Worm (Caenorhabditis elegans) whole organism, L4/young adult: ENCODE results near the gene mrpl-12.
A peak's percentile ranks its signal among the peaks of the same experiment; 100 is the strongest.

Source experiments
- W03F9.2 ChIP-seq: fragments of 150-350 bp; optimal IDR thresholded peaks from 2 replicates; lab custom pipeline; 2014; ENCODE audit warnings: missing biosample characterization, missing genetic modification characterization
- dao-5 ChIP-seq: sonication (generic microtip); optimal IDR thresholded peaks from 2 replicates; lab custom pipeline; 2016; ENCODE audit warnings: missing genotype, missing genetic modification characterization, moderate library complexity, missing compliant biosample characterization
- him-1 ChIP-seq: sonication (generic microtip); optimal IDR thresholded peaks from 2 replicates; lab custom pipeline; 2016; ENCODE audit warnings: missing genotype, missing genetic modification reagents, missing genetic modification characterization, missing compliant biosample characterization

Gene mrpl-12

DNA sequence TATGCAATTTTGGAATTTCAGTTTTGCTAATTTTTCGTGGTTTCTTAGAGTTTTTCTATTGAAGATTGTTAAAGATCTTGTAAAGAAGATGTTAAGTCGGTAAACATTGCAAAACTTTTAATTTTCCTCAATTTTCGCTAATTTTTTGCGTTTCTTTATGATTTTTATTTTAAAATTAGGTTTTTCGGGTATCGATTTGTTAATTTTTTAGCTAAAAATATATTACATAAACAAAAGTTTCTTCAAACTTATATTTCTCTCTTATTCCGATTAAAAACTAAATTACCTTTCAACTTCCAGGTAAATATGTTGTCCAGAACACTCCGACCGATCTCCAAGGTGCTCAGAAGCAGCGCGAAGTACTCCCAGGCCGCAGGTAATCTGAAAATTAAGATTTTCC, at the start of gene mrpl-12:
TSS of gene mrpl-12 (plus strand) at position 301 of the 400 bp plus-strand sequence.
- TF ChIP-seq dao-5 (no peak), W03F9.2 (tag; lab: Kevin White, UChicago) (no peak), him-1 (no peak)

DNA sequence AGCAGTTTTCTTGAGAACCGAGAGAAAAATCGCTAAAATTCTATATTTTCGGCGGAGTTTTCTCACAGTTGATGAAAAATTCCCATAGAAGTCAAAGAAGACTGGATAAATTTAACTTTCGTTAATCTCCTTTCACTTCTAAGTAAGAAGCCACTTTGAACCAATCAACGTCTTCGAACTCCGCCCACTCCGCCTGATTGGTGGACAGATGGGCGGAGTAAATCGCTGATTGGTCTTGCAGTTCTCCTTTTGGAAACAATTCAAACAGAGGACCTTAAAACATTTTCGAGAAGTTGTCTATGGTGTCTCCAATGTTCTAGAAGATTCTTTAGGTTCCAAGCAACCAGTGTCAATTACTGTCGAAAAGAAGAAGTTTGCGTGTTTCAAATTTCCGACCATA, 49.2 kb upstream of the mrpl-12 start:
- no peak for TF ChIP-seq dao-5
- no peak for TF ChIP-seq W03F9.2 (tag; lab: Kevin White, UChicago)
- no peak for TF ChIP-seq him-1

DNA sequence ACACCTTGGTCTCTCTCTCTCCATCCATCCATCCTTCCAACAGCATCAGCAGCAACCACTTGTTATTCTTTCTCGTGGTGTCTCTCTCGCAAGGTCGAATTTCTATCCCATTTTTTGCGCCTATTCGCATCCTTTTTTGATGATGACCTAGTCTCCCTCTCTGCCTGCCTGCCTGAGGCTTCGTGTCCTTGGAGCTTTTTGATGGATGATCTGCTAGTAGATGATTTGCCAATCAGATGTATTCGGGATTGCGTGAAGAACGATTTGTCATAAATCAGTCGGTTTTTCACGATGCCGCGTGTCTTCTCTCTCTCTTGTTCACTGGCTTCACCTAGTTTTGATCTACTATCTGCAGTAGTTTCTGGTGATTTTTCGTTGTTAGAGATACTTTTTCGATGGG, 46.3 kb upstream of the mrpl-12 start:
- TF ChIP-seq dao-5 (no peak), W03F9.2 (tag; lab: Kevin White, UChicago) (no peak), him-1 (no peak)

DNA sequence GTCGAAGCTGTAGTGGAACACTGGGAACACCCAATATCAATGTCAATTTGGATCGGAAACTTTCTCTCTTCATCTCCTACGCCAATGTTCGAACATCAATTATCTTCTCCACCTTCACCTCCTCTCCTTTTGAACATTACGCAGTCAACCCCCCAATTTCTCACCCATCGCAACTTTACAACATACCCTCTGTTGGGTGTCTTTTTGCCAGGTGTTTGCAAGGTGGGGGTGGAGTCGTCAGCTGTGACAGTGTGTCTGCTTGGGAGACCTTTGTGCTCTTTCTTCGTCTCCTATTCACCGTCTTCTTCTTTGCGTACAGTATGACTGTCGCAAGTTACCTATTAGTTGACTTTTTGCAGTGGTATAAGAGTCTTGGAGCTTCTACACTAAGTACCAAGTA, 40.9 kb upstream of the mrpl-12 start:
- TF ChIP-seq him-1, result no peak
- no peak for TF ChIP-seq dao-5
- TF ChIP-seq W03F9.2 (tag; lab: Kevin White, UChicago), result no peak

DNA sequence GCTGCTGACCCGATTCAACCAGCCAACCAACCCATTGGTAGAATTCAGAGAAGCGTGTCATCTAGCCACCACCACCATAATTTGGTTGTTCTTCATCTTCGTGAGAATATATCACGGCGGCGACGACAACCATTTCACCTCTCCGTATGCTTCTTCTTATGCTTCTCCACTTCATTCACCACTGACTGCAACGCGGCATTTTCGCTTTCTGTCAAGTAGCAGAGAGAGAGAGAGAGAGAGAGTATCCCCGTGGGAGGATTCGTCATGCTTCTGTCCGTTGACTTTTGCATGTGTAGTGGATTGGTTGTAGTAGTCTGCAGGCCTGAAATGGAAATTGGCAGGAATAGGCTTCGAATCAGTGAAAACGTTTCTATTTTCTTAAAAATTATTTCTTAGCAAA, 35.7 kb upstream of the mrpl-12 start:
- TF ChIP-seq him-1 (no peak), dao-5 (no peak), W03F9.2 (tag; lab: Kevin White, UChicago) (no peak)

DNA sequence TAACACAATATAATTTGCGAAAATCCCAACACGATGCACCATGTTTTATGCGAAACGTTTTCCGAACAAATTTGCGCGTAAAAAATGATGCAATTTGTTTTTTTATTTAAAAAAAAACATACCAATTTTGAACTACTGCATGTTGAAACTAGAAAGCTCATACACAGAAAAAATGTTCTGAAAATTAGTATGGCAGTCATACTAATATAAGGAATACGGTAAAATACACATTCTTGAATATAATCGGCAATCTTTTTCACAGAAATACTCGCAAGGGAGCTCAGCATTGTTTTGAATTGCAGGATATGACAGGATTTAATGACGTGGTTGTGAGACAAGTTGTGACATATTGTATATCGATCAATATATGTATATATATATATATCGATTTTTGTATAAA, 28.6 kb upstream of the mrpl-12 start, which contains the start of gene Y39A1A.16:
TSS of gene Y39A1A.16 (plus strand) at position 301 of the 400 bp plus-strand sequence.
- no peak for TF ChIP-seq dao-5
- no peak for TF ChIP-seq him-1
- TF ChIP-seq W03F9.2 (tag; lab: Kevin White, UChicago), result no peak

DNA sequence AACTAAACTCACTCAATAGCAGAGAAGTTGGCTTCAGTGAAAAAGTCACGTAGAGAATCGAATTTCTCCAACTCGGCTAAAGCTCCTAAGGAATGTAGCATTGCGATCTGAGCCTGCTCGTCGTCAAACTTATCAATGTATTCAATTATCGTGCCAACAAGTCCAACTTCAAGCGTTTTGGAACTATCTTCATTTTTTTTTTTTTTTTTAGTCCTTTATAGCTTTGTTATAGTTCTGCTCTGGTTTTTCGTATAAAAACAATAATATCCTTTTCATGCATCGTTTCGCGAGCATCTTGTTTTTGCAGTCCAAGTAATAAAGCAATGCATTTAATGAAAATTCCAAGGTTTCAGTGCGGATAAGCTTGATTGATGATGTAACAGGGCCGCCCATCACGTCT, 18.5 kb upstream of the mrpl-12 start, which contains the start of gene Y39A1A.31:
TSS of gene Y39A1A.31 (minus strand) at position 101 of the 400 bp plus-strand sequence.
- TF ChIP-seq W03F9.2 (tag; lab: Kevin White, UChicago), result no peak
- no peak for TF ChIP-seq dao-5
- no peak for TF ChIP-seq him-1

DNA sequence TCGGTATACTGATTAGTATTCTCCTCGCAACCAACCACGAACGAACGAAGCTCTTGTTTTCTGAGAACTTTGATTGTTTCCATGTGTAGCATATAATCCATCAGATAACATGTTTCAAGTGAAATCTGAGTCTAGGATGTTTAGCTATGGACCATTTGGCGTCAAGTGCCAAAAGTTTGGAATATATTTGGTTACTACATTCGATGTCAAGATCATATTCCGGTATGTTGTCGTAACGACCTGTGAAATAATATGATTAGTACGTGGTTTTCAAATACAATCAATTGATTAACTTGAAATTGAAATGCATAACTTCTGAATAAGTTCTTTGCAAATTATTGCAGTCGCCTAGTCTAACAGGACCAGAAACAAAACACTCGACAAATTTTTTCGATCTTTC, 16.5 kb upstream of the mrpl-12 start, which contains the start of gene Y39A1A.17:
TSS of gene Y39A1A.17 (minus strand) at position 101 of the 400 bp plus-strand sequence.
- TF ChIP-seq dao-5 (no peak), him-1 (no peak), W03F9.2 (tag; lab: Kevin White, UChicago) (no peak)

DNA sequence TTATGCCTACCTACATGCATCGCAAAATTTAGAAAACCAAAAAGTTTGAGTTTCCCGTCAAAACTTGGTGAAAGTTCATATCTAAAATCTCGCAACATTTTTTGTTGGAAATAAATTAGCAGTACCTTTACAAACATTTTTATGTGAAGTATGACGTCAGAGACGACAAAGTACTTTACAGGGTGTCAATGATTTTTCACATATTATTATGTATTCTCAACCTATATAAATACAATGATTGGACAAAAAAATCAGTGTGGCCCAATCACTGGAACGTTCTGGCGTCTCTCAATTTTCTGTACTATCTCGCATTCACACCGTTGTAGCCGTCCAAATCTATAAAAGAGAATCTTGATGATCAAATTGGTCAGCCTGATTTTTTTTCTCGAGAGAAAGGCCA, 13.3 kb upstream of the mrpl-12 start, which contains the start of the genes Y39A1A.18 and fmo-3:
TSS of gene Y39A1A.18 (minus strand) at position 192 of the 400 bp plus-strand sequence.
TSS of gene fmo-3 (plus strand) at position 388 of the 400 bp plus-strand sequence.
- TF ChIP-seq dao-5, result no peak
- TF ChIP-seq W03F9.2 (tag; lab: Kevin White, UChicago), result no peak
- no peak for TF ChIP-seq him-1

DNA sequence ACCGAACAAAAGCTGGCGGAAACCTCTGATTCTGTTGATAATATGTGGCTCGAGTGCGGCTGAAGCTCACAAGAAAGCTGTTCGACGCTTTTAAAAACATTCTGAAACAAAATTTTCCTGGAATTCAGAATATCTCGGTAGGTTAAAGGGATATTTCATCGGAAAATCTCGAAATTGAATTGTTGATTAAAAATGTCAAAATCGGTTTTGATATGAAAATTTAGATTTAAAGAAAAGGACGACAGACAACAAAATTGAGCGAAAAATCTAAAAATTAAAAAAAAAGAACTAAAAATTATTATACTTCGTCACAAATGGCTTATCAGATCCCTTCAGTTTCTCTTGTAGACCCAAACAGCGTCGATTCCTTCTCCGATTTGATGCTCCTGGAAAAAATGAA, 7.1 kb upstream of the mrpl-12 start, which contains the start of gene Y39A1A.20:
TSS of gene Y39A1A.20 (minus strand) at position 101 of the 400 bp plus-strand sequence.
- TF ChIP-seq W03F9.2 (tag; lab: Kevin White, UChicago), result no peak
- no peak for TF ChIP-seq him-1
- TF ChIP-seq dao-5, result no peak

DNA sequence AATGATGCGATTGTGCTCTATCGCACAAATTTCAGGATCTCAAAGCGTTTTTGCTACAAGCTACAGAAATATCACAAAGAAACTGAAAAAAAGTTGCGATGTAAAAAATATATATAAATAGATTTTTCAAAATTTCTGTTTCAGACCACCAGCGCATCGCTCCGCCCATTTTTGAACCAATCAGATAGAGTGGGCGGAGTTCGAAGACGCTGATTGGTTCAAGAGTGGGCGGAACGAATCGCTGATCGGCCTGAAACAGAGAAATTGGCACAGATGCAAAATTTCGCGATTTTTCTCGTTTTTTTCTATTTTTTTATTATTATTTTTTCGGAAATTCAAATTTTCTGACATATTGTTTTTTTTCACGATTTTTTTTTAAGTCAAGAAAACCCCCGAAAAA, 4.8 kb upstream of the mrpl-12 start:
- no peak for TF ChIP-seq him-1
- TF ChIP-seq W03F9.2 (tag; lab: Kevin White, UChicago), result no peak
- no peak for TF ChIP-seq dao-5

DNA sequence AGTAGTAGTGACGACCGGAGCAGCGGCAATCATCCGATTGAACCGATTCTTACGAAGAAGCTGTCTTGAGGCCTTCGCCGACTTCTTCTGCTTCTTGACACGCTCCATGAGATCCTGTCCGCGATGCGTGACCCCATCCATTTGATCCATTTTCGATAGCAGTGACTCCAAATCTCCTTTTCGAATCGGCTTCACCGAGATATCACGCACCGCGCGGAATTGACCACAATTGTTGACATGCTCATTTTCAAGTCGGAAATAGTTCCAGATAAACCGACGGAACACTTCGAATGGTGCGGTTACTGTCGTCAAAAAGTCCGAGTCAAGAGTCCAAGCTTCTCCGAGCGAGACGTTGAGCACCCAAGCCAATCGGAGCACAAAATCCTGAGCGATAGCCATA, 3.7 kb upstream of the mrpl-12 start:
- no peak for TF ChIP-seq him-1
- TF ChIP-seq W03F9.2 (tag; lab: Kevin White, UChicago), result no peak
- no peak for TF ChIP-seq dao-5

DNA sequence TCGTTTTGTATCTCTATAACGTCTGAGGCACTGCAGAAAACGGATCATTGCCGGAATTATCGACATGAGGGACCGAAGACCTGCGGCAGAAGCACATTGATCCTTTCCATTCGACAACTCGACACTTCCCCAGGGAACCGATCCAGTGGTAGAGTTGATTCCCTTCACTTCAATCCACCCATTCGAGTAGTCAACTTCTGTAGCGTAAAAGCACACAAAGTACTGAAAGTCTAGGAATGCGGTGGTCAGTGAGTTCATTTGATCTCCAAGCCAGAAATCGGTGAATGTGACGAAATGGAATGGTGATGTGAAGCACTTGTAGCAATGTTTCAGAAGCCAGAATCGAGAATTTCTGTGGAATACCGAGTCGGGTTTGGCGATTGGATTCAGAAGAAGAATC, 3.1 kb upstream of the mrpl-12 start:
- TF ChIP-seq him-1 (no peak), W03F9.2 (tag; lab: Kevin White, UChicago) (no peak), dao-5 (no peak)

DNA sequence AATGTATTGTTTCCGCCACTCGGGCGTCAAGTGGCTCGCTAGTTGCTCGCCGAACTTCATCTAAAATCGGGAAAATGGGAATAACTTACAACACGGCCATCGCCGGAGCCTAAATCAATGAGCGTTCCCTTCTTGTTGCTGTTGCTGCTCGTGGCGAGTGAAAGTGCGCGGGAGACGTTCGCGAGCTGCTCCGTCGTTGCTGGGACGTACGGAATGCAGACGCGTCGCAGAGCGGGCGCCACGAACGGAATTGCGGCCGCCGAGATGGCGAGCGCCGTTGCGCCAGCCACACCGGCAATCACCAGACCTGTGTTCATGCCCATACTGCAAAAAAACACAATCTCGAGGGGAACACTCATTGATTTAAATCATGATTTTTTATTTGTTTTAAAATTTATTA, 1.1 kb upstream of the mrpl-12 start:
- no peak for TF ChIP-seq him-1
- no peak for TF ChIP-seq dao-5
- TF ChIP-seq W03F9.2 (tag; lab: Kevin White, UChicago), result no peak

DNA sequence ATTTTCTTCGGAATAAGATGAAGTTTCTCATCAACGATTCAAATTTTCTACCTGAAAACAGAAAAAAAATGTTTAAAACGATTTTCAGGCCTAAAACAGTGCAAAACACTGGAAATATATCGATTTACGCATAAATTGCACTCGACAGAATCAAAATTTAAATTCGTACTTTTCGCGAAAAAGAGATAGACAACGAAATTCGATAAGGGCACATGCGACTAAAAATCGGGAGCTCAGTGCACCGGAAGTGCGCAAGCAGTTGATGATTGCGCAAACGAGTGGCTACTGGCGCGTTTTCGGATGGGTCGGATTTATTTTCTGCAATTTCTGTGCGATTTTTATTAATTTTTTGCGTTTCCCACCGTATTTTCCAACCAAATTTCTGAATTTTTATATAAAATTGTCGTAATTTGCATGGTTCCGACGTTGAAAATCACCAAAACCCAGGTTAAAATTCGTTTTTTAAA, 556 bp upstream of the mrpl-12 start, which contains the start of the genes Y39A1A.21 and Y39A1A.22:
TSS of gene Y39A1A.21 (minus strand) at position 51 of the 467 bp plus-strand sequence.
TSS of gene Y39A1A.22 (minus strand) at position 57 of the 467 bp plus-strand sequence.
- TF ChIP-seq W03F9.2 (tag; lab: Kevin White, UChicago) (peak; percentile 69), dao-5 (no peak), him-1 (peak; percentile 29)

DNA sequence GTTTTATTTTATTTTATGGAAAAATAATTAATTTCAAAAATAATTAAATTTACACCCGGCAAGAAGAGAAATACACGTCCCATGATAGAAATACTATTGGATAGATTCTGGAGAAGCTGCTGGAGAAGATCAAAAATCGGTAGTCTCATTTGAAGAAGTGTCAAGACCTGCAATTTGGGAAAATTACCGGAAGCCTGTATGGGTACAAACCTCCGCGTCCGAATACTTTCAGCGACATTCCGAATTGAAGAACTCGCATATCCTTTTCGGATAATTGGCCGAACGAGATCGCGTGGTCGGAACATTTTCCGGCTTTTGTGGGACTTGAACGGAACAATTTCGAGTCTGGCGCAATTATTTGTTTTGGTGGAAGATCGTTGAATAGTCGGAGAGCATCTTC, 923 bp downstream of the mrpl-12 start:
- TF ChIP-seq dao-5, result no peak
- TF ChIP-seq W03F9.2 (tag; lab: Kevin White, UChicago), result no peak
- no peak for TF ChIP-seq him-1
